Fruit fly (Drosophila melanogaster) whole organism, embryonic: ENCODE results near the gene Mpcp2.

Experiments
- Adf1 ChIP-seq: fragments of 200-800 bp; sonication (Bioruptor generic); IDR thresholded peaks from 2 replicates; pipeline ENCODE4 v1.3.6; 2022; ENCODE audit warnings: missing biosample characterization, missing genetic modification characterization
- CG1024 ChIP-seq: fragments of 200-800 bp; sonication (Bioruptor generic); IDR thresholded peaks from 2 replicates; pipeline ENCODE4 v1.3.6; 2022; ENCODE audit warnings: missing biosample characterization, missing genetic modification characterization
- CG10267 ChIP-seq: fragments of 200-800 bp; sonication (Bioruptor generic); optimal IDR thresholded peaks from 2 replicates; lab custom pipeline; 2018; ENCODE audit warnings: missing biosample characterization, mild to moderate bottlenecking, missing genetic modification characterization, moderate library complexity
- CG10959 ChIP-seq: fragments of 200-800 bp; sonication (Bioruptor generic); IDR thresholded peaks from 2 replicates; pipeline ENCODE4 v1.3.6; 2022; ENCODE audit warnings: missing biosample characterization, missing genetic modification characterization
- CG12391 ChIP-seq: fragments of 200-800 bp; sonication (Bioruptor generic); optimal IDR thresholded peaks from 3 replicates; lab custom pipeline; 2018; ENCODE audit warnings: missing biosample characterization, mild to moderate bottlenecking, missing genetic modification characterization, moderate library complexity
- CG13287 ChIP-seq: fragments of 200-800 bp; sonication (Bioruptor generic); IDR thresholded peaks from 2 replicates; pipeline ENCODE4 v1.3.6; 2022; ENCODE audit warnings: missing biosample characterization, missing genetic modification characterization; ENCODE audit not compliant: partially characterized antibody
- CG13624 ChIP-seq: fragments of 200-800 bp; sonication (Bioruptor generic); optimal IDR thresholded peaks from 2 replicates; lab custom pipeline; 2016; ENCODE audit warnings: missing biosample characterization, missing genetic modification characterization
- CG14014 ChIP-seq: fragments of 200-800 bp; sonication (Bioruptor generic); IDR thresholded peaks from 2 replicates; pipeline ENCODE4 v1.3.6; 2022; ENCODE audit warnings: missing biosample characterization, missing genetic modification characterization
- CG1792 ChIP-seq: fragments of 200-800 bp; sonication (Bioruptor generic); optimal IDR thresholded peaks from 2 replicates; lab custom pipeline; 2016; ENCODE audit warnings: missing biosample characterization, missing genetic modification characterization
- CG18599 ChIP-seq: fragments of 200-800 bp; sonication (Bioruptor generic); optimal IDR thresholded peaks from 3 replicates; lab custom pipeline; 2017; ENCODE audit warnings: missing biosample characterization, missing genetic modification characterization, mild to moderate bottlenecking, moderate library complexity, missing genetic modification reagents
- CG33557 ChIP-seq: fragments of 200-800 bp; sonication (Bioruptor generic); optimal IDR thresholded peaks from 2 replicates; lab custom pipeline; 2019; ENCODE audit warnings: missing biosample characterization, mild to moderate bottlenecking, missing genetic modification characterization, moderate library complexity
- CG4617 ChIP-seq: fragments of 200-800 bp; sonication (Bioruptor generic); optimal IDR thresholded peaks from 3 replicates; lab custom pipeline; 2016; ENCODE audit warnings: missing biosample characterization, missing genetic modification characterization, borderline replicate concordance
- CG7372 ChIP-seq: fragments of 200-800 bp; sonication (Bioruptor generic); IDR thresholded peaks from 2 replicates; pipeline ENCODE4 v1.3.6; 2022; ENCODE audit warnings: missing biosample characterization, missing genetic modification characterization
- CG7786 ChIP-seq: fragments of 200-800 bp; sonication (Bioruptor generic); optimal IDR thresholded peaks from 2 replicates; lab custom pipeline; 2016; ENCODE audit warnings: missing biosample characterization, missing genetic modification characterization
- CG7928 ChIP-seq: fragments of 200-800 bp; sonication (Bioruptor generic); optimal IDR thresholded peaks from 2 replicates; lab custom pipeline; 2017; ENCODE audit warnings: missing biosample characterization, mild to moderate bottlenecking, missing genetic modification characterization
- CG9817 ChIP-seq: fragments of 200-800 bp; sonication (Bioruptor generic); optimal IDR thresholded peaks from 2 replicates; lab custom pipeline; 2018; ENCODE audit warnings: missing biosample characterization, mild to moderate bottlenecking, missing genetic modification characterization, moderate library complexity
- CG9932 ChIP-seq: fragments of 200-800 bp; sonication (Bioruptor generic); IDR thresholded peaks from 2 replicates; pipeline ENCODE4 v1.3.6; 2022; ENCODE audit warnings: missing biosample characterization, missing genetic modification characterization
- CTCF ChIP-seq: fragments of 200-800 bp; sonication (Bioruptor generic); optimal IDR thresholded peaks from 2 replicates; lab custom pipeline; 2017; ENCODE audit warnings: missing biosample characterization, mild to moderate bottlenecking, missing genetic modification characterization, moderate library complexity
- Dll ChIP-seq: fragments of 200-800 bp; sonication (Bioruptor generic); IDR thresholded peaks from 4 replicates; pipeline ENCODE4 v1.3.6; 2022; ENCODE audit warnings: missing biosample characterization, missing genetic modification characterization; ENCODE audit not compliant: partially characterized antibody
- Gsc ChIP-seq: fragments of 200-800 bp; sonication (Bioruptor generic); IDR thresholded peaks from 2 replicates; pipeline ENCODE4 v1.3.6; 2022; ENCODE audit warnings: missing biosample characterization, missing genetic modification characterization
- Hr78 ChIP-seq, 2 experiments: fragments of 200-800 bp in 1 of 2; fragments of >200 bp in 1 of 2; sonication (Bioruptor generic) in 1 of 2; optimal IDR thresholded peaks; 2 replicates each; lab custom pipeline; 2017 to 2019; ENCODE audit warnings: missing biosample characterization in 2 of 2, missing genetic modification characterization in 2 of 2, mild to moderate bottlenecking in 1 of 2, moderate library complexity in 1 of 2
- Jarid2 ChIP-seq: fragments of 200-800 bp; sonication (Bioruptor generic); optimal IDR thresholded peaks from 3 replicates; lab custom pipeline; 2017; ENCODE audit warnings: mild to moderate bottlenecking, missing biosample characterization, missing genetic modification reagents, missing genetic modification characterization
- MTF-1 ChIP-seq: fragments of 200-800 bp; sonication (Bioruptor generic); optimal IDR thresholded peaks from 2 replicates; lab custom pipeline; 2018; ENCODE audit warnings: missing biosample characterization, mild to moderate bottlenecking, missing genetic modification characterization, borderline replicate concordance
- Mes4 ChIP-seq: fragments of 200-800 bp; sonication (Bioruptor generic); optimal IDR thresholded peaks from 2 replicates; lab custom pipeline; 2016; ENCODE audit warnings: missing biosample characterization, missing genetic modification characterization
- NFAT ChIP-seq: fragments of 200-800 bp; sonication (Bioruptor generic); IDR thresholded peaks from 2 replicates; pipeline ENCODE4 v1.3.6; 2022; ENCODE audit warnings: missing biosample characterization, missing genetic modification characterization
- PHDP ChIP-seq: fragments of 200-800 bp; sonication (Bioruptor generic); optimal IDR thresholded peaks from 3 replicates; lab custom pipeline; 2018; ENCODE audit warnings: missing biosample characterization, mild to moderate bottlenecking, missing genetic modification characterization, moderate library complexity
- Rfx ChIP-seq: fragments of 200-800 bp; sonication (Bioruptor generic); IDR thresholded peaks from 2 replicates; pipeline ENCODE4 v1.3.6; 2022; ENCODE audit warnings: missing biosample characterization, missing genetic modification characterization
- Usf ChIP-seq: fragments of 200-800 bp; sonication (Bioruptor generic); optimal IDR thresholded peaks from 2 replicates; lab custom pipeline; 2017; ENCODE audit warnings: missing genotype, missing biosample characterization, missing genetic modification characterization
- Vsx1 ChIP-seq: fragments of 200-800 bp; sonication (Bioruptor generic); optimal IDR thresholded peaks from 2 replicates; lab custom pipeline; 2017; ENCODE audit warnings: missing biosample characterization, mild to moderate bottlenecking, missing genetic modification characterization, missing genetic modification reagents
- Xrp1 ChIP-seq: fragments of 200-800 bp; sonication (Bioruptor generic); IDR thresholded peaks from 2 replicates; pipeline ENCODE4 v1.3.6; 2022; ENCODE audit warnings: missing biosample characterization, missing genetic modification characterization
- al ChIP-seq: fragments of 200-800 bp; sonication (Bioruptor generic); IDR thresholded peaks from 2 replicates; pipeline ENCODE4 v1.3.6; 2022; ENCODE audit warnings: missing biosample characterization, missing genetic modification characterization
- cad ChIP-seq: fragments of >200 bp; optimal IDR thresholded peaks from 2 replicates; lab custom pipeline; 2017; ENCODE audit warnings: missing biosample characterization, missing genetic modification characterization
- cg ChIP-seq: fragments of 200-800 bp; sonication (Bioruptor generic); optimal IDR thresholded peaks from 3 replicates; lab custom pipeline; 2019; ENCODE audit warnings: missing biosample characterization, mild to moderate bottlenecking, missing genetic modification characterization, moderate library complexity
- fu2 ChIP-seq: fragments of 200-800 bp; sonication (Bioruptor generic); optimal IDR thresholded peaks from 2 replicates; lab custom pipeline; 2016; ENCODE audit warnings: missing biosample characterization, missing genetic modification characterization
- gcm ChIP-seq: fragments of 200-800 bp; sonication (Bioruptor generic); optimal IDR thresholded peaks from 2 replicates; lab custom pipeline; 2019; ENCODE audit warnings: missing biosample characterization, mild to moderate bottlenecking, missing genetic modification characterization, moderate library complexity
- gro ChIP-seq: fragments of 200-800 bp; sonication (Bioruptor generic); optimal IDR thresholded peaks from 2 replicates; lab custom pipeline; 2016; ENCODE audit warnings: missing biosample characterization, missing genetic modification characterization
- h ChIP-seq: fragments of >200 bp; optimal IDR thresholded peaks from 2 replicates; lab custom pipeline; 2017
- ham ChIP-seq: fragments of 200-800 bp; sonication (Bioruptor generic); IDR thresholded peaks from 2 replicates; pipeline ENCODE4 v1.3.6; 2022; ENCODE audit warnings: missing biosample characterization, missing genetic modification characterization
- jigr1 ChIP-seq: fragments of 200-800 bp; sonication (Bioruptor generic); IDR thresholded peaks from 3 replicates; pipeline ENCODE4 v1.3.6; 2022; ENCODE audit warnings: missing biosample characterization, missing genetic modification characterization
- kay ChIP-seq: fragments of 200-800 bp; sonication (Bioruptor generic); optimal IDR thresholded peaks from 2 replicates; lab custom pipeline; 2016; ENCODE audit warnings: missing biosample characterization, missing genetic modification characterization
- lilli ChIP-seq: fragments of 200-800 bp; sonication (Bioruptor generic); optimal IDR thresholded peaks from 3 replicates; lab custom pipeline; 2016; ENCODE audit warnings: missing biosample characterization, missing genetic modification characterization
- org-1 ChIP-seq: fragments of 200-800 bp; sonication (Bioruptor generic); optimal IDR thresholded peaks from 2 replicates; lab custom pipeline; 2017; ENCODE audit warnings: missing biosample characterization, missing genetic modification characterization
- pan ChIP-seq, 4 experiments: fragments of >200 bp in 3 of 4; fragments of 200-800 bp in 1 of 4; sonication (Bioruptor generic) in 1 of 4; optimal IDR thresholded peaks in 3 of 4; IDR thresholded peaks in 1 of 4; 2 replicates each; pipeline versions ENCODE4 v1.3.6 to Lab custom; 2017 to 2022; ENCODE audit warnings: missing biosample characterization in 2 of 4, missing genetic modification characterization in 2 of 4, mixed read lengths in 1 of 4
- prd ChIP-seq, 3 experiments: fragments of >200 bp in 2 of 3; fragments of 200-800 bp in 1 of 3; sonication (Bioruptor generic) in 1 of 3; optimal IDR thresholded peaks in 2 of 3; IDR thresholded peaks in 1 of 3; 2 replicates in 2 of 3; 3 replicates in 1 of 3; pipeline versions ENCODE4 v1.3.6 to Lab custom; 2017 to 2022; ENCODE audit warnings: missing biosample characterization in 1 of 3, missing genetic modification characterization in 1 of 3
- run ChIP-seq: fragments of 200-800 bp; sonication (Bioruptor generic); optimal IDR thresholded peaks from 3 replicates; lab custom pipeline; 2018; ENCODE audit warnings: missing biosample characterization, mild to moderate bottlenecking, missing genetic modification characterization
- slp2 ChIP-seq: fragments of 200-800 bp; sonication (Bioruptor generic); optimal IDR thresholded peaks from 2 replicates; lab custom pipeline; 2016; ENCODE audit warnings: missing biosample characterization, missing genetic modification characterization
- sna ChIP-seq: fragments of 200-800 bp; sonication (Bioruptor generic); IDR thresholded peaks from 2 replicates; pipeline ENCODE4 v1.3.6; 2022; ENCODE audit warnings: missing biosample characterization, missing genetic modification characterization; ENCODE audit not compliant: partially characterized antibody
- so ChIP-seq: fragments of 200-800 bp; sonication (Bioruptor generic); IDR thresholded peaks from 3 replicates; pipeline ENCODE4 v1.3.6; 2022; ENCODE audit warnings: missing biosample characterization, missing genetic modification characterization
- sob ChIP-seq: fragments of 200-800 bp; sonication (Bioruptor generic); IDR thresholded peaks from 2 replicates; pipeline ENCODE4 v1.3.6; 2022; ENCODE audit warnings: missing biosample characterization, missing genetic modification characterization
- sr ChIP-seq: fragments of 200-800 bp; sonication (Bioruptor generic); IDR thresholded peaks from 3 replicates; pipeline ENCODE4 v1.3.6; 2022; ENCODE audit warnings: missing biosample characterization, missing genetic modification characterization

Gene Mpcp2

DNA sequence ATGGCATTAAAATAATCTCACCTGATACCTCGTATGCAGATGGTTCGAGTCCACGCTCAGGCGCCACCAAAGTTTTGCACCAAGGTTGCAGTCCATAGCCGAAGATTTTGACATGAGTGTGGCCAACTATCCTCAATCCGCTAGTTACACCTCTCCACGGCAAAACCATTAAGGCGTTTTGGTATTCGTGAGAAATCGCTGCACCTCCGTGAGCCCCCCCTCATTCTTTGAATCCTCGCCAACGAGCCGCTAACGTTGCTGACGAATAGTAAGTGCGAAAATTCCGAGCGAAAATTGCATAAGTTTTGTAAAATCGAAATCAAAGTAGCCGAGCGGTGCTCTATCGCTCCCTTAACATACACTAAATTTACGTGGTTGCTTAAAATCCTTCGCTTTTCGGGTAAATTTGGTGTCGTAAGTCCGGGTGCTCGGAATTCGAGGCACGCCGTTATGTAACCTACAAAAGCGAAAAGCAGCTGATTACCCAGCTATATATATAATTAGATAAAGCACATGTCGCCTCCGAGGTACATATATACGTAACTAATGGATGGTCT, at the start of gene Mpcp2 (continued):
- TF ChIP-seq Jarid2 (peak; percentile 74), gcm (peak; percentile 49), cg (GFP tag; lab: Kevin White, UChicago) (no peak), CG9932 (no peak), Gsc (GFP tag; lab: Robert Waterston, UW) (no peak), CG9817 (tag; lab: Kevin White, UChicago) (no peak), sr (GFP tag; lab: Robert Waterston, UW) (no peak), jigr1 (GFP tag; lab: Robert Waterston, UW) (no peak), Hr78 (GFP tag; optimal IDR thresholded peaks at IDR 0.05; lab: Kevin White, UChicago) (no peak), CG14014 (0 out of 2 replicates have a peak, but pooled peaks have one; percentile 4), Rfx (GFP tag; lab: Robert Waterston, UW) (peak; percentile 61), Adf1 (no peak; the same call in 1 of the 2 replicates), ham (GFP tag; lab: Robert Waterston, UW) (no peak), MTF-1 (GFP tag; lab: Kevin White, UChicago) (peak; percentile 39), Mes4 (GFP tag; lab: Kevin White, UChicago) (peak; percentile 1), NFAT (GFP tag; lab: Robert Waterston, UW) (no peak), CG12391 (peak; percentile 60), CG1792 (GFP tag; lab: Kevin White, UChicago) (no peak), sna (GFP tag; lab: Robert Waterston, UW) (no peak; the same call in 1 of the 2 replicates), h (lab: Kevin White, UChicago) (no peak), slp2 (GFP tag; lab: Kevin White, UChicago) (no peak), gro (GFP tag; lab: Kevin White, UChicago) (peak; percentile 31), CTCF (GFP tag; lab: Kevin White, UChicago) (peak; percentile 86), al (GFP tag; lab: Robert Waterston, UW) (no peak), CG10959 (GFP tag; lab: Robert Waterston, UW) (no peak), Xrp1 (GFP tag; lab: Robert Waterston, UW) (peak; percentile 38; the same call in 1 of the 2 replicates), kay (GFP tag; lab: Kevin White, UChicago) (peak; percentile 27), CG18599 (peak; percentile 37), Vsx1 (no peak), prd (optimal IDR thresholded peaks at IDR 0.05; lab: Kevin White, UChicago) (no peak), prd (GFP tag; IDR thresholded peaks at IDR 0.05; lab: Robert Waterston, UW) (no peak), cad (GFP tag; lab: Kevin White, UChicago) (no peak), sob (GFP tag; lab: Robert Waterston, UW) (0 out of 2 replicates have a peak, but pooled peaks have one; percentile 19), CG4617 (GFP tag; lab: Kevin White, UChicago) (peak; percentile 76), Dll (0 out of 4 replicates have a peak, but pooled peaks have one; percentile 39), CG7372 (no peak), fu2 (peak; percentile 6), CG13287 (peak; percentile 66), CG13624 (peak; percentile 28), pan (optimal IDR thresholded peaks at IDR 0.05; lab: Kevin White, UChicago) (no peak), pan (GFP tag; optimal IDR thresholded peaks at IDR 0.05 in 1 of 2, IDR thresholded peaks at IDR 0.05 in 1 of 2) (peak in 1 of 2 experiments; percentile 9), CG7786 (GFP tag; lab: Kevin White, UChicago) (peak; percentile 0), so (GFP tag; lab: Robert Waterston, UW) (peak; percentile 26; the same call in 1 of the 3 replicates), lilli (GFP tag; lab: Kevin White, UChicago) (peak; percentile 26), CG1024 (GFP tag; lab: Robert Waterston, UW) (no peak), CG33557 (GFP tag; lab: Kevin White, UChicago) (peak; percentile 12), run (tag; lab: Kevin White, UChicago) (peak; percentile 45), CG7928 (GFP tag; lab: Kevin White, UChicago) (peak; percentile 54), org-1 (GFP tag; lab: Kevin White, UChicago) (no peak), PHDP (tag; lab: Kevin White, UChicago) (peak; percentile 48), CG10267 (tag; lab: Kevin White, UChicago) (peak; percentile 59), Usf (GFP tag; lab: Kevin White, UChicago) (no peak)
